Fruit fly (Drosophila melanogaster) whole organism, embryonic: Measurements from ENCODE around the gene CG14024.

Source experiments
- Antp ChIP-seq: fragments of 200-800 bp; sonication (Bioruptor generic); optimal IDR thresholded peaks from 3 replicates; lab custom pipeline; 2016; ENCODE audit warnings: missing biosample characterization, missing genetic modification characterization
- CG10274 ChIP-seq: fragments of 200-800 bp; sonication (Bioruptor generic); optimal IDR thresholded peaks from 3 replicates; lab custom pipeline; 2017; ENCODE audit warnings: missing biosample characterization, mild to moderate bottlenecking, missing genetic modification characterization
- CG11085 ChIP-seq: fragments of 200-800 bp; sonication (Bioruptor generic); IDR thresholded peaks from 2 replicates; pipeline ENCODE4 v1.3.6; 2022; ENCODE audit warnings: missing biosample characterization, missing genetic modification characterization
- CG11093 ChIP-seq: fragments of 200-800 bp; sonication (Bioruptor generic); IDR thresholded peaks from 3 replicates; pipeline ENCODE4 v1.3.6; 2022; ENCODE audit warnings: missing biosample characterization, missing genetic modification characterization
- CG12299 ChIP-seq: fragments of 200-800 bp; sonication (Bioruptor generic); optimal IDR thresholded peaks from 2 replicates; lab custom pipeline; 2018; ENCODE audit warnings: missing biosample characterization, mild to moderate bottlenecking, missing genetic modification characterization
- CG12659 ChIP-seq: fragments of 200-800 bp; sonication (Bioruptor generic); optimal IDR thresholded peaks from 3 replicates; lab custom pipeline; 2017; ENCODE audit warnings: mild to moderate bottlenecking, missing biosample characterization, missing genetic modification reagents, missing genetic modification characterization
- CG14710 ChIP-seq: fragments of 200-800 bp; sonication (Bioruptor generic); optimal IDR thresholded peaks from 3 replicates; lab custom pipeline; 2019; ENCODE audit warnings: missing biosample characterization, mild to moderate bottlenecking, missing genetic modification characterization, moderate library complexity
- CG15514 ChIP-seq: fragments of 200-800 bp; sonication (Bioruptor generic); optimal IDR thresholded peaks from 3 replicates; lab custom pipeline; 2017; ENCODE audit warnings: missing biosample characterization, missing genetic modification characterization, mild to moderate bottlenecking, moderate library complexity, missing genetic modification reagents
- CG18476 ChIP-seq: fragments of 200-800 bp; sonication (Bioruptor generic); optimal IDR thresholded peaks from 2 replicates; lab custom pipeline; 2016; ENCODE audit warnings: missing biosample characterization, mild to moderate bottlenecking, missing genetic modification characterization
- CG4730 ChIP-seq: fragments of 200-800 bp; sonication (Bioruptor generic); IDR thresholded peaks from 2 replicates; pipeline ENCODE4 v1.3.6; 2022; ENCODE audit warnings: missing biosample characterization, missing genetic modification characterization
- CG7357 ChIP-seq: fragments of 200-800 bp; sonication (Bioruptor generic); IDR thresholded peaks from 3 replicates; pipeline ENCODE4 v1.3.6; 2022; ENCODE audit warnings: missing biosample characterization, missing genetic modification characterization
- CG7372 ChIP-seq: fragments of 200-800 bp; sonication (Bioruptor generic); IDR thresholded peaks from 2 replicates; pipeline ENCODE4 v1.3.6; 2022; ENCODE audit warnings: missing biosample characterization, missing genetic modification characterization
- CG7556 ChIP-seq: fragments of 200-800 bp; sonication (Bioruptor generic); optimal IDR thresholded peaks from 2 replicates; lab custom pipeline; 2017; ENCODE audit warnings: missing biosample characterization, mild to moderate bottlenecking, missing genetic modification characterization
- CG7963 ChIP-seq: fragments of 200-800 bp; sonication (Bioruptor generic); IDR thresholded peaks from 3 replicates; pipeline ENCODE4 v1.3.6; 2022; ENCODE audit warnings: missing biosample characterization, missing genetic modification characterization; ENCODE audit not compliant: partially characterized antibody
- CoRest ChIP-seq: fragments of 200-800 bp; sonication (Bioruptor generic); optimal IDR thresholded peaks from 3 replicates; lab custom pipeline; 2018; ENCODE audit warnings: missing biosample characterization, mild to moderate bottlenecking, missing genetic modification characterization, moderate library complexity
- Dad ChIP-seq: fragments of 200-800 bp; sonication (Bioruptor generic); optimal IDR thresholded peaks from 3 replicates; lab custom pipeline; 2016; ENCODE audit warnings: missing biosample characterization, missing genetic modification characterization
- Doc3 ChIP-seq: fragments of 200-800 bp; sonication (Bioruptor generic); IDR thresholded peaks from 3 replicates; pipeline ENCODE4 v1.3.6; 2022; ENCODE audit warnings: missing biosample characterization, missing genetic modification characterization; ENCODE audit not compliant: partially characterized antibody
- Fer2 ChIP-seq: fragments of 200-800 bp; sonication (Bioruptor generic); optimal IDR thresholded peaks from 2 replicates; lab custom pipeline; 2018; ENCODE audit warnings: missing biosample characterization, mild to moderate bottlenecking, missing genetic modification characterization, moderate library complexity
- H2.0 ChIP-seq: fragments of 200-800 bp; sonication (Bioruptor generic); IDR thresholded peaks from 2 replicates; pipeline ENCODE4 v1.3.6; 2022; ENCODE audit warnings: missing biosample characterization, missing genetic modification characterization
- HLH54F ChIP-seq: fragments of 200-800 bp; sonication (Bioruptor generic); optimal IDR thresholded peaks from 3 replicates; lab custom pipeline; 2016; ENCODE audit warnings: missing biosample characterization, missing genetic modification characterization
- Hey ChIP-seq: fragments of 200-800 bp; sonication (Bioruptor generic); optimal IDR thresholded peaks from 3 replicates; lab custom pipeline; 2018; ENCODE audit warnings: missing biosample characterization, mild to moderate bottlenecking, missing genetic modification characterization
- Hr3 ChIP-seq: fragments of 200-800 bp; sonication (Bioruptor generic); optimal IDR thresholded peaks from 3 replicates; lab custom pipeline; 2016; ENCODE audit warnings: missing biosample characterization, missing genetic modification characterization
- Lhr ChIP-seq: fragments of 200-800 bp; sonication (Bioruptor generic); optimal IDR thresholded peaks from 3 replicates; lab custom pipeline; 2017; ENCODE audit warnings: mild to moderate bottlenecking, missing biosample characterization, missing genetic modification reagents, missing genetic modification characterization
- Mad ChIP-seq: fragments of 200-800 bp; sonication (Bioruptor generic); optimal IDR thresholded peaks from 2 replicates; lab custom pipeline; 2016; ENCODE audit warnings: missing biosample characterization, missing genetic modification characterization
- Med ChIP-seq: fragments of 200-800 bp; sonication (Bioruptor generic); peaks from one replicate; lab custom pipeline; 2016; ENCODE audit warnings: missing biosample characterization, missing genetic modification characterization, mild to moderate bottlenecking, inconsistent platforms, moderate library complexity
- NC2α ChIP-seq: fragments of 200-800 bp; sonication (Bioruptor generic); optimal IDR thresholded peaks from 2 replicates; lab custom pipeline; 2016; ENCODE audit warnings: missing biosample characterization, missing genetic modification characterization
- Nf-YA ChIP-seq: fragments of 200-800 bp; sonication (Bioruptor generic); IDR thresholded peaks from 2 replicates; pipeline ENCODE4 v1.3.6; 2022; ENCODE audit warnings: missing biosample characterization, missing genetic modification characterization
- Ptx1 ChIP-seq: fragments of 200-800 bp; sonication (Bioruptor generic); IDR thresholded peaks from 2 replicates; pipeline ENCODE4 v1.3.6; 2022; ENCODE audit warnings: missing biosample characterization, missing genetic modification characterization
- Ssrp ChIP-seq: fragments of 200-800 bp; sonication (Bioruptor generic); optimal IDR thresholded peaks from 2 replicates; lab custom pipeline; 2018; ENCODE audit warnings: missing biosample characterization, mild to moderate bottlenecking, missing genetic modification characterization, moderate library complexity
- TFAM ChIP-seq: fragments of 200-800 bp; sonication (Bioruptor generic); optimal IDR thresholded peaks from 2 replicates; lab custom pipeline; 2017; ENCODE audit warnings: missing biosample characterization, missing genetic modification characterization, inconsistent platforms
- Taf1 ChIP-seq: fragments of 200-800 bp; sonication (Bioruptor generic); IDR thresholded peaks from 2 replicates; pipeline ENCODE4 v1.3.6; 2022; ENCODE audit warnings: missing biosample characterization, missing genetic modification characterization
- Tbp ChIP-seq: fragments of >200 bp; optimal IDR thresholded peaks from 2 replicates; lab custom pipeline; 2018; ENCODE audit warnings: missing biosample characterization, missing genetic modification characterization
- Usf ChIP-seq: fragments of 200-800 bp; sonication (Bioruptor generic); optimal IDR thresholded peaks from 2 replicates; lab custom pipeline; 2017; ENCODE audit warnings: missing genotype, missing biosample characterization, missing genetic modification characterization
- YL-1 ChIP-seq: fragments of 200-800 bp; sonication (Bioruptor generic); optimal IDR thresholded peaks from 3 replicates; lab custom pipeline; 2017; ENCODE audit warnings: missing biosample characterization, mild to moderate bottlenecking, missing genetic modification characterization
- crc ChIP-seq: fragments of 200-800 bp; sonication (Bioruptor generic); optimal IDR thresholded peaks from 2 replicates; lab custom pipeline; 2016; ENCODE audit warnings: missing biosample characterization, missing genetic modification characterization
- disco-r ChIP-seq: fragments of 200-800 bp; sonication (Bioruptor generic); optimal IDR thresholded peaks from 2 replicates; lab custom pipeline; 2016; ENCODE audit warnings: missing biosample characterization, missing genetic modification characterization
- dmrt11E ChIP-seq: fragments of 200-800 bp; sonication (Bioruptor generic); optimal IDR thresholded peaks from 3 replicates; lab custom pipeline; 2018; ENCODE audit warnings: missing biosample characterization, mild to moderate bottlenecking, missing genetic modification characterization, moderate library complexity
- esg ChIP-seq: fragments of 200-800 bp; sonication (Bioruptor generic); conservative IDR thresholded peaks from 2 replicates; pipeline ENCODE4 v1.3.6; 2022; ENCODE audit warnings: missing biosample characterization, missing genetic modification characterization
- gfzf ChIP-seq: fragments of 200-800 bp; sonication (Bioruptor generic); optimal IDR thresholded peaks from 2 replicates; lab custom pipeline; 2016; ENCODE audit warnings: missing biosample characterization, mild to moderate bottlenecking, missing genetic modification characterization, moderate library complexity
- her ChIP-seq: fragments of 200-800 bp; sonication (Bioruptor generic); optimal IDR thresholded peaks from 2 replicates; lab custom pipeline; 2016; ENCODE audit warnings: missing biosample characterization, missing genetic modification characterization
- lbe ChIP-seq: fragments of 200-800 bp; sonication (Bioruptor generic); optimal IDR thresholded peaks from 2 replicates; lab custom pipeline; 2016; ENCODE audit warnings: missing biosample characterization, mild to moderate bottlenecking, missing genetic modification characterization
- lmd ChIP-seq: fragments of 200-800 bp; sonication (Bioruptor generic); IDR thresholded peaks from 2 replicates; pipeline ENCODE4 v1.3.6; 2022; ENCODE audit warnings: missing biosample characterization, missing genetic modification characterization
- nau ChIP-seq: fragments of 200-800 bp; sonication (Bioruptor generic); optimal IDR thresholded peaks from 3 replicates; lab custom pipeline; 2017; ENCODE audit warnings: missing biosample characterization, mild to moderate bottlenecking, missing genetic modification characterization, missing genetic modification reagents
- nmo ChIP-seq: fragments of 200-800 bp; sonication (Bioruptor generic); optimal IDR thresholded peaks from 2 replicates; lab custom pipeline; 2018; ENCODE audit warnings: missing biosample characterization, mild to moderate bottlenecking, missing genetic modification characterization, moderate library complexity
- nom ChIP-seq: fragments of 200-800 bp; sonication (Bioruptor generic); optimal IDR thresholded peaks from 2 replicates; lab custom pipeline; 2017; ENCODE audit warnings: missing biosample characterization, missing genetic modification characterization, mild to moderate bottlenecking, moderate library complexity, missing genetic modification reagents
- run ChIP-seq: fragments of 200-800 bp; sonication (Bioruptor generic); optimal IDR thresholded peaks from 3 replicates; lab custom pipeline; 2018; ENCODE audit warnings: missing biosample characterization, mild to moderate bottlenecking, missing genetic modification characterization
- ssp ChIP-seq: fragments of 200-800 bp; sonication (Bioruptor generic); IDR thresholded peaks from 2 replicates; pipeline ENCODE4 v1.3.6; 2022; ENCODE audit warnings: missing biosample characterization, missing genetic modification characterization
- tna ChIP-seq: fragments of 200-800 bp; sonication (Bioruptor generic); IDR thresholded peaks from 2 replicates; pipeline ENCODE4 v1.3.6; 2022; ENCODE audit warnings: missing biosample characterization, missing genetic modification characterization; ENCODE audit not compliant: partially characterized antibody
- yki ChIP-seq: fragments of >200 bp; optimal IDR thresholded peaks from 3 replicates; lab custom pipeline; 2018
- zen2 ChIP-seq: fragments of 200-800 bp; sonication (Bioruptor generic); IDR thresholded peaks from 3 replicates; pipeline ENCODE4 v1.3.6; 2022; ENCODE audit warnings: missing biosample characterization, missing genetic modification characterization; ENCODE audit not compliant: partially characterized antibody

CG14024 gene

DNA sequence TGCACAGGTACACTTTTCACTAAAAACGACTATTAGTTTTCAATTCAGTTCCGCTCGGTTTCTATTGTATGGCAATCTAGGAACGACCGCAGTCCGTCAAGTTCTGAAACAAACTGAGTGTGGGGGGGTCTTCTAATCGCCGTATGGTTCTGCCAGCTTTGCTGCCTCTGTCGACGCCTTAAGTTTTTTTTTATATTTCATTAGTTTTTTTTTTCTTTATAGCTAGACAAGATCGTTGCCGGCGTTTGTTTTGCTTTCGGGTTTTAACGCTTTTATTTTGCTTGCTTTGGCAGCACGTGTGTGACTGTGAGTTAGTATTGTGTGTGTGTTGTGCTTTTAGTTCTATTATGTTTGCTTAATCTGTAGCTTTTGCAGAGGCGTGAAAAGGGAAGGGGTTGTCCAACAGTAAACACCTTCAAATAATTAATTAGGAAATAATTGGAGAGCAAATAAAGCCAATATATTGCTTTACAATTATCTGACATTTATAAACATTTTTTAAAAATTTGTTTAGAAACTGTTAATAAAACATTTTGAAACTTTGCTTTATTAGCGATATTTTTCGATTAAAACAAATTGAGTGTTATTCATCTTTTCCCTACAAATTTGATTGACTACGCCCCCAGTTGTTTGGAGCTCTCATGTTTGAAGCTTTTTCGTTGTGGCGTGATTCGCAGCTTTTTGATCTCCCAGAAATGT, 27.6 kb upstream of the CG14024 start, which contains the start of gene Acsf2 (continued):
- TF ChIP-seq CG11085 (GFP tag; lab: Robert Waterston, UW) (peak; percentile 96), CG14710 (peak; percentile 13), ssp (GFP tag; lab: Robert Waterston, UW) (peak; percentile 86), CG7963 (no peak), Antp (GFP tag; lab: Kevin White, UChicago) (peak; percentile 90), her (GFP tag; lab: Kevin White, UChicago) (peak; percentile 92), crc (GFP tag; lab: Kevin White, UChicago) (peak; percentile 89), CG7556 (GFP tag; lab: Kevin White, UChicago) (peak; percentile 97), tna (GFP tag; lab: Robert Waterston, UW) (no peak), CG7372 (peak; percentile 98), nau (peak; percentile 94), HLH54F (GFP tag; lab: Kevin White, UChicago) (peak; percentile 97), CG12299 (tag; lab: Kevin White, UChicago) (peak; percentile 94), zen2 (GFP tag; lab: Robert Waterston, UW) (no peak), gfzf (GFP tag; lab: Kevin White, UChicago) (peak; percentile 4), Hey (tag; lab: Kevin White, UChicago) (peak; percentile 73), CG7357 (GFP tag; lab: Robert Waterston, UW) (peak; percentile 93), CoRest (tag; lab: Kevin White, UChicago) (peak; percentile 98), Doc3 (GFP tag; lab: Robert Waterston, UW) (no peak), Med (GFP tag; lab: Kevin White, UChicago) (peak; percentile 99), yki (lab: Kevin White, UChicago) (no peak), lbe (no peak), TFAM (GFP tag; lab: Kevin White, UChicago) (no peak), Taf1 (peak; percentile 96), CG11093 (GFP tag; lab: Robert Waterston, UW) (peak; percentile 87), H2.0 (GFP tag; lab: Robert Waterston, UW) (peak; percentile 88), Hr3 (GFP tag; lab: Kevin White, UChicago) (peak; percentile 93), nmo (peak; percentile 94), Nf-YA (GFP tag; lab: Robert Waterston, UW) (peak; percentile 68; the same call in 1 of the 2 replicates), Ptx1 (GFP tag; lab: Robert Waterston, UW) (peak; percentile 97), Lhr (GFP tag; lab: Kevin White, UChicago) (no peak), CG12659 (GFP tag; lab: Kevin White, UChicago) (peak; percentile 98), dmrt11E (tag; lab: Kevin White, UChicago) (no peak), Usf (peak; percentile 98), Tbp (GFP tag; lab: Kevin White, UChicago) (no peak), YL-1 (GFP tag; lab: Kevin White, UChicago) (peak; percentile 59), Mad (GFP tag; lab: Kevin White, UChicago) (peak; percentile 75), NC2α (GFP tag; lab: Kevin White, UChicago) (peak; percentile 51), disco-r (GFP tag; lab: Kevin White, UChicago) (peak; percentile 87), nom (GFP tag; lab: Kevin White, UChicago) (no peak), esg (GFP tag; lab: Robert Waterston, UW) (peak; percentile 93), Ssrp (peak; percentile 74), CG15514 (GFP tag; lab: Kevin White, UChicago) (peak; percentile 93), Fer2 (tag; lab: Kevin White, UChicago) (peak; percentile 98), lmd (GFP tag; lab: Robert Waterston, UW) (peak; percentile 98), CG10274 (peak; percentile 87), Dad (GFP tag; lab: Kevin White, UChicago) (peak; percentile 92), CG18476 (GFP tag; lab: Kevin White, UChicago) (peak; percentile 87), CG4730 (GFP tag; lab: Robert Waterston, UW) (peak; percentile 95), run (peak; percentile 89)
